Fruit fly (Drosophila melanogaster): ENCODE data around the gene CG32262.

The CG32262 gene

DNA sequence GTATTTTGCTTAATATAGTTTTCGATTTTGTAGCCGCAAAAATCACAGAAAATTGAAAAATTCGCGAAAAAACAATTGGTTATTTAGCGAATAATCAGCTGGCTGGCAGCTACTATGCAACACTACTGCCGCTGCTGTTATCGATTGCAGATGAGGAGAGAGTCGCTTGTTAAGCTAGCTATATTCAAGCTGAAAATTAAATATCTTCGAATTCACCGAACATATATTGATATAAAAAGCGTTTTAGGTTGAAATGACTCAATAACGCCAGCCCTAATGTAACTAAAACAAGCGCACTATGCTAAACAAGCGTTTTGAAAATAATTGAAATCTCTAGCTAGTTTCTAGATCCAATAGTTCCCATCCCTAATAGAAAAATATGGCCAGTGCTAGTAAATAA lies 3.7 kb downstream of the CG32262 start, which contains the start of the genes CG32264, ntc and IntS10 (continued):
- TF ChIP-seq wdn (GFP tag; IDR thresholded peaks at IDR 0.05) (no peak), dati (GFP tag; IDR thresholded peaks at IDR 0.05) (no peak), CG13296 (GFP tag; optimal IDR thresholded peaks at IDR 0.05) (peak; percentile 67), Med (GFP tag) (peak; percentile 97), Sry-δ (GFP tag; optimal IDR thresholded peaks at IDR 0.05) (peak; percentile 91), CG10979 (tag; optimal IDR thresholded peaks at IDR 0.05) (peak; percentile 53), CG13624 (GFP tag; optimal IDR thresholded peaks at IDR 0.05) (peak; percentile 89), Ssrp (tag; optimal IDR thresholded peaks at IDR 0.05) (peak; percentile 63), Elba2 (GFP tag; optimal IDR thresholded peaks at IDR 0.05) (peak; percentile 31), CG34422 (GFP tag; IDR thresholded peaks at IDR 0.05) (0 out of 3 replicates have a peak, but pooled peaks have one; percentile 47), br (optimal IDR thresholded peaks at IDR 0.05) (no peak), nerfin-2 (GFP tag; IDR thresholded peaks at IDR 0.05; ENCODE audit: partially characterized antibody) (no peak), ssp (GFP tag; IDR thresholded peaks at IDR 0.05) (peak; percentile 32), CG5245 (GFP tag; optimal IDR thresholded peaks at IDR 0.05) (peak; percentile 38), CG12769 (tag; optimal IDR thresholded peaks at IDR 0.05) (peak; percentile 49), hbn (GFP tag; IDR thresholded peaks at IDR 0.05; ENCODE audit: partially characterized antibody) (no peak; the same call in 1 of the 2 replicates), CG9437 (GFP tag; optimal IDR thresholded peaks at IDR 0.05) (peak; percentile 69), tx (GFP tag; optimal IDR thresholded peaks at IDR 0.05) (peak; percentile 78), en (GFP tag; optimal IDR thresholded peaks at IDR 0.05) (peak; percentile 49), tgo (GFP tag; IDR thresholded peaks at IDR 0.05) (no peak), CG1233 (GFP tag; optimal IDR thresholded peaks at IDR 0.05) (peak; percentile 36), Mes4 (GFP tag; optimal IDR thresholded peaks at IDR 0.05) (peak; percentile 49), Mrtf (GFP tag; IDR thresholded peaks at IDR 0.05) (0 out of 3 replicates have a peak, but pooled peaks have one; percentile 29), Xrp1 (GFP tag; IDR thresholded peaks at IDR 0.05) (0 out of 2 replicates have a peak, but pooled peaks have one; percentile 51), ttk (GFP tag; IDR thresholded peaks at IDR 0.05) (0 out of 2 replicates have a peak, but pooled peaks have one; percentile 35), Doc2 (GFP tag; IDR thresholded peaks at IDR 0.05) (no peak), fd3F (GFP tag; optimal IDR thresholded peaks at IDR 0.05) (peak; percentile 59), ATbp (GFP tag; optimal IDR thresholded peaks at IDR 0.05) (no peak), sqz (GFP tag; optimal IDR thresholded peaks at IDR 0.05) (no peak), Deaf1 (tag; optimal IDR thresholded peaks at IDR 0.05) (peak; percentile 17), vnd (GFP tag; IDR thresholded peaks at IDR 0.05; ENCODE audit: partially characterized antibody) (no peak), CG31388 (GFP tag; optimal IDR thresholded peaks at IDR 0.05) (peak; percentile 16), tin (GFP tag; optimal IDR thresholded peaks at IDR 0.05) (peak; percentile 70), cwo (GFP tag; optimal IDR thresholded peaks at IDR 0.05) (peak; percentile 34), CG7963 (GFP tag; IDR thresholded peaks at IDR 0.05; ENCODE audit: partially characterized antibody) (no peak), CG4360 (GFP tag; IDR thresholded peaks at IDR 0.05) (no peak), CG6791 (GFP tag; IDR thresholded peaks at IDR 0.05; ENCODE audit: partially characterized antibody) (no peak), Dbx (GFP tag; IDR thresholded peaks at IDR 0.05) (peak; percentile 87; the same call in 2 of the 3 replicates), gt (GFP tag; IDR thresholded peaks at IDR 0.05) (no peak), schlank (tag; optimal IDR thresholded peaks at IDR 0.05) (peak; percentile 10), HLH3B (GFP tag; IDR thresholded peaks at IDR 0.05) (no peak; the same call in 1 of the 2 replicates), CG18619 (GFP tag; optimal IDR thresholded peaks at IDR 0.05) (peak; percentile 59), CG15269 (tag; optimal IDR thresholded peaks at IDR 0.05) (no peak), sima (GFP tag; optimal IDR thresholded peaks at IDR 0.05) (peak; percentile 22), Awh (GFP tag; IDR thresholded peaks at IDR 0.05) (no peak), CG7372 (GFP tag; IDR thresholded peaks at IDR 0.05) (0 out of 2 replicates have a peak, but pooled peaks have one; percentile 41), CG10147 (GFP tag; optimal IDR thresholded peaks at IDR 0.05) (peak; percentile 67), CG8478 (optimal IDR thresholded peaks at IDR 0.05) (no peak), CG42726 (GFP tag; IDR thresholded peaks at IDR 0.05; ENCODE audit: partially characterized antibody) (no peak), wor (GFP tag; IDR thresholded peaks at IDR 0.05) (no peak), p53 (GFP tag; optimal IDR thresholded peaks at IDR 0.05) (peak; percentile 19)
